Fruit fly (Drosophila melanogaster) whole organism, pupa: ENCODE data around the gene Miga.

Experiments
- CG13204 ChIP-seq: fragments of 200-800 bp; sonication (Bioruptor generic); optimal IDR thresholded peaks from 2 replicates; lab custom pipeline; 2018; ENCODE audit warnings: missing biosample characterization, mild to moderate bottlenecking, missing genetic modification characterization, moderate library complexity
- CG17806 ChIP-seq: fragments of 200-800 bp; sonication (Bioruptor generic); optimal IDR thresholded peaks from 2 replicates; lab custom pipeline; 2018; ENCODE audit warnings: missing biosample characterization, mild to moderate bottlenecking, missing genetic modification characterization, moderate library complexity
- CG8159 ChIP-seq: fragments of 200-800 bp; sonication (Bioruptor generic); optimal IDR thresholded peaks from 3 replicates; lab custom pipeline; 2018; ENCODE audit warnings: missing biosample characterization, mild to moderate bottlenecking, missing genetic modification characterization, moderate library complexity
- CG9948 ChIP-seq: fragments of 200-800 bp; sonication (Bioruptor generic); optimal IDR thresholded peaks from 2 replicates; lab custom pipeline; 2018; ENCODE audit warnings: missing biosample characterization, mild to moderate bottlenecking, missing genetic modification characterization, moderate library complexity
- D1 ChIP-seq: fragments of 200-800 bp; sonication (Bioruptor generic); optimal IDR thresholded peaks from 2 replicates; lab custom pipeline; 2018; ENCODE audit warnings: missing biosample characterization, mild to moderate bottlenecking, missing genetic modification characterization, moderate library complexity
- Ets98B ChIP-seq: fragments of 200-800 bp; sonication (Bioruptor generic); IDR thresholded peaks from 2 replicates; pipeline ENCODE4 v1.3.6; 2022; ENCODE audit warnings: missing biosample characterization, missing genetic modification characterization
- Snoo ChIP-seq: fragments of 200-800 bp; sonication (Bioruptor generic); optimal IDR thresholded peaks from 3 replicates; lab custom pipeline; 2017; ENCODE audit warnings: missing biosample characterization, mild to moderate bottlenecking, missing genetic modification characterization, inconsistent platforms

- TF ChIP-seq Snoo (tag; lab: Kevin White, UChicago) = no peak
- no peak for TF ChIP-seq CG13204
- TF ChIP-seq CG9948 (tag; lab: Kevin White, UChicago) = no peak
- TF ChIP-seq CG17806 (tag; lab: Kevin White, UChicago) = no peak
- TF ChIP-seq CG8159 (tag; lab: Kevin White, UChicago) = no peak
- no peak for TF ChIP-seq D1 (tag; lab: Kevin White, UChicago)
- no peak for TF ChIP-seq Ets98B (GFP tag; lab: Robert Waterston, UW)
These were observed 4.5 kb upstream of the Miga start, which contains the start of gene CG12123 for dm6 chrX:8442161-8442560.
